Fruit fly (Drosophila melanogaster): Measurements from ENCODE around the gene Cpr100A.

The Cpr100A gene

dm6 chr3R:30870317-30870878 is 3.1 kb downstream of the Cpr100A start (continued):
- TF ChIP-seq salm (tag; optimal IDR thresholded peaks at IDR 0.05) (no peak), CG5180 (GFP tag; optimal IDR thresholded peaks at IDR 0.05) (no peak), CG3847 (GFP tag; IDR thresholded peaks at IDR 0.05) (no peak), Ada2b (GFP tag; IDR thresholded peaks at IDR 0.05) (peak; percentile 16; the same call in 1 of the 2 replicates), sens (GFP tag) (peak; percentile 49), ranshi (GFP tag; IDR thresholded peaks at IDR 0.05) (no peak), amos (GFP tag; IDR thresholded peaks at IDR 0.05; ENCODE audit: partially characterized antibody) (no peak), exex (tag; optimal IDR thresholded peaks at IDR 0.05) (no peak), Hr51 (GFP tag; optimal IDR thresholded peaks at IDR 0.05) (no peak), bab2 (GFP tag; optimal IDR thresholded peaks at IDR 0.05) (no peak), CG12299 (tag; optimal IDR thresholded peaks at IDR 0.05) (no peak), CG10321 (GFP tag; IDR thresholded peaks at IDR 0.05) (no peak), CG8765 (GFP tag; IDR thresholded peaks at IDR 0.05) (no peak), Eip74EF (GFP tag; optimal IDR thresholded peaks at IDR 0.05) (no peak), Scr (GFP tag; IDR thresholded peaks at IDR 0.05; ENCODE audit: partially characterized antibody) (no peak), stwl (tag; optimal IDR thresholded peaks at IDR 0.05) (peak; percentile 53), Deaf1 (tag; optimal IDR thresholded peaks at IDR 0.05) (no peak), CG10267 (tag; optimal IDR thresholded peaks at IDR 0.05) (no peak), ac (GFP tag; optimal IDR thresholded peaks at IDR 0.05) (no peak), CG17328 (GFP tag; IDR thresholded peaks at IDR 0.05) (no peak), CG1603 (tag; optimal IDR thresholded peaks at IDR 0.05) (peak; percentile 2), CG11085 (GFP tag; IDR thresholded peaks at IDR 0.05) (0 out of 2 replicates have a peak, but pooled peaks have one; percentile 16), CG11696 (GFP tag; IDR thresholded peaks at IDR 0.05) (no peak), Dref (GFP tag; IDR thresholded peaks at IDR 0.05) (no peak), NfI (GFP tag; optimal IDR thresholded peaks at IDR 0.05) (no peak), Atf6 (GFP tag; IDR thresholded peaks at IDR 0.05) (no peak), CG17385 (GFP tag; optimal IDR thresholded peaks at IDR 0.05) (no peak), sob (GFP tag; IDR thresholded peaks at IDR 0.05) (no peak; the same call in 1 of the 2 replicates), CG2129 (GFP tag; IDR thresholded peaks at IDR 0.05; ENCODE audit: partially characterized antibody) (no peak), B-H1 (GFP tag; IDR thresholded peaks at IDR 0.05) (no peak), CG13775 (GFP tag; optimal IDR thresholded peaks at IDR 0.05) (no peak), oc (tag; optimal IDR thresholded peaks at IDR 0.05) (peak; percentile 17), gt (GFP tag; IDR thresholded peaks at IDR 0.05) (no peak), CG34422 (GFP tag; IDR thresholded peaks at IDR 0.05) (no peak), NC2β (GFP tag; optimal IDR thresholded peaks at IDR 0.05) (no peak), CG8290 (GFP tag; optimal IDR thresholded peaks at IDR 0.05) (peak; percentile 60), CG8290 (tag; optimal IDR thresholded peaks at IDR 0.05) (peak in 1 of 2 experiments; percentile 29), CG13287 (GFP tag; IDR thresholded peaks at IDR 0.05; ENCODE audit: partially characterized antibody) (peak; percentile 19; the same call in 1 of the 2 replicates), CG31224 (GFP tag; IDR thresholded peaks at IDR 0.05) (no peak), nerfin-1 (tag; optimal IDR thresholded peaks at IDR 0.05) (no peak), CG10209 (GFP tag; optimal IDR thresholded peaks at IDR 0.05) (no peak), CG9797 (GFP tag; optimal IDR thresholded peaks at IDR 0.05) (no peak), E2f2 (GFP tag; IDR thresholded peaks at IDR 0.05) (no peak), gce (GFP tag; IDR thresholded peaks at IDR 0.05) (no peak), CG2875 (GFP tag; optimal IDR thresholded peaks at IDR 0.05) (no peak), Dll (GFP tag; IDR thresholded peaks at IDR 0.05; ENCODE audit: partially characterized antibody) (no peak), psq (GFP tag; optimal IDR thresholded peaks at IDR 0.05) (no peak), croc (GFP tag; conservative IDR thresholded peaks at IDR 0.05) (no peak), Hr39 (optimal IDR thresholded peaks at IDR 0.05) (no peak), Pdp1 (GFP tag; optimal IDR thresholded peaks at IDR 0.05) (peak in 1 of 2 experiments; percentile 1), CG6272 (GFP tag; IDR thresholded peaks at IDR 0.05) (peak; percentile 35; the same call in 1 of the 2 replicates)
